Worm (Caenorhabditis elegans): ENCODE data around the gene rgef-1.

- no peak for TF ChIP-seq spr-3 (GFP tag; optimal IDR thresholded peaks at IDR 0.05)
- peak; percentile 55 for TF ChIP-seq dpl-1 (GFP tag; optimal IDR thresholded peaks at IDR 0.05)
- no peak for TF ChIP-seq nhr-11 (tag; optimal IDR thresholded peaks at IDR 0.05)
- peak; percentile 84 for TF ChIP-seq unc-130 (GFP tag; optimal IDR thresholded peaks at IDR 0.05)
- no peak for TF ChIP-seq unc-62 (GFP tag; optimal IDR thresholded peaks at IDR 0.05 in 1 of 2)
- no peak for TF ChIP-seq unc-62 (tag; optimal IDR thresholded peaks at IDR 0.05)
- no peak for TF ChIP-seq hlh-11 (tag; optimal IDR thresholded peaks at IDR 0.05)
- TF ChIP-seq ceh-62 (tag; optimal IDR thresholded peaks at IDR 0.05) = no peak
Observed at ce11 chrV:9536505-9536904, 25.0 kb downstream of the rgef-1 start, which contains the start of gene C50F4.4.

Measured in whole organism, L4 larva.